Worm (Caenorhabditis elegans) whole organism, late embryonic: ENCODE results near the gene T09F5.1.

Source experiments
- dmd-4 ChIP-seq: sonication (generic microtip); optimal IDR thresholded peaks from 2 replicates; lab custom pipeline; 2016; ENCODE audit warnings: borderline replicate concordance, missing genetic modification characterization, missing compliant biosample characterization
- ets-4 ChIP-seq: sonication (generic microtip); optimal IDR thresholded peaks from 2 replicates; lab custom pipeline; 2016; ENCODE audit warnings: missing genetic modification characterization, missing compliant biosample characterization
- fax-1 ChIP-seq: sonication (generic microtip); optimal IDR thresholded peaks from 2 replicates; lab custom pipeline; 2016; ENCODE audit warnings: missing genotype, missing genetic modification characterization, missing compliant biosample characterization
- hlh-6 ChIP-seq: sonication (generic microtip); optimal IDR thresholded peaks from 2 replicates; lab custom pipeline; 2016; ENCODE audit warnings: missing genotype, missing genetic modification characterization, missing compliant biosample characterization
- madf-2 ChIP-seq: sonication (generic microtip); optimal IDR thresholded peaks from 2 replicates; lab custom pipeline; 2017; ENCODE audit warnings: missing genetic modification characterization, missing compliant biosample characterization
- nfya-1 ChIP-seq: sonication (generic microtip); optimal IDR thresholded peaks from 2 replicates; lab custom pipeline; 2017; ENCODE audit warnings: missing genetic modification characterization, mild to moderate bottlenecking, missing compliant biosample characterization, antibody characterized with exemption, moderate library complexity
- nhr-11 ChIP-seq: fragments of 150-350 bp; optimal IDR thresholded peaks from 2 replicates; lab custom pipeline; 2014; ENCODE audit warnings: missing biosample characterization, missing genetic modification characterization
- syd-9 ChIP-seq: sonication (generic microtip); optimal IDR thresholded peaks from 2 replicates; lab custom pipeline; 2016; ENCODE audit warnings: mild to moderate bottlenecking, missing genetic modification characterization, moderate library complexity, missing compliant biosample characterization

DNA sequence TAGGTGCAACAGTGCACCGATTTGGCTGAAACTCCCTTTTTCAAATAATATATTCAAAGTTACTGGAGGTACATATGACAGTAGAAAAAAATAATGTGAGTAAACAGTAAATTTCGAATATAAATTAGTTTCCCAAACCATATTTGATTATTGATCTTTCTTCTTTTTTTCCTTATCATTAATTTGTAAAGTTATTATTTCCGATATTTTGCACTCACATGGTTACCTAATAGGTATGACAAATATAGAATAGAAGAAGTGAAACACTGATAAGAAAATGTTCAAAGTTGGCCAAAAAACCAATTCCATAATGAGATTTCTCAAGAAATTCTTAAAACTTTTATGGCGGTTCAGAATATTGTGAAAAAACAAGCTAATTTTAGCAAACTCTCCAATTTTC is 9.1 kb upstream of the T09F5.1 start:
- no peak for TF ChIP-seq madf-2 (tag; lab: Kevin White, UChicago)
- TF ChIP-seq syd-9 (tag; lab: Kevin White, UChicago), result no peak
- no peak for TF ChIP-seq ets-4 (tag; lab: Kevin White, UChicago)
- no peak for TF ChIP-seq dmd-4 (tag; lab: Kevin White, UChicago)
- no peak for TF ChIP-seq nfya-1
- no peak for TF ChIP-seq fax-1
- TF ChIP-seq hlh-6 (tag; lab: Kevin White, UChicago), result no peak
- TF ChIP-seq nhr-11 (tag; lab: Kevin White, UChicago), result no peak
